Fruit fly (Drosophila melanogaster) whole organism, wandering third instar larva: ENCODE results near the gene RagA-B.
A peak's percentile ranks its signal among the peaks of the same experiment; 100 is the strongest.

ENCODE experiments used
- CrebA ChIP-seq: fragments of 200-800 bp; sonication (Bioruptor generic); optimal IDR thresholded peaks from 2 replicates; lab custom pipeline; 2016; ENCODE audit warnings: missing biosample characterization, mild to moderate bottlenecking, missing genetic modification characterization, borderline replicate concordance
- Hnf4 ChIP-seq: fragments of 200-800 bp; sonication (Bioruptor generic); optimal IDR thresholded peaks from 2 replicates; lab custom pipeline; 2016; ENCODE audit warnings: missing biosample characterization, mild to moderate bottlenecking, missing genetic modification characterization
- Myc ChIP-seq: fragments of >200 bp; optimal IDR thresholded peaks from 2 replicates; lab custom pipeline; 2017
- br ChIP-seq: fragments of 200-800 bp; sonication (Bioruptor generic); optimal IDR thresholded peaks from 2 replicates; lab custom pipeline; 2016; ENCODE audit warnings: missing biosample characterization, missing genetic modification characterization
- h ChIP-seq: fragments of 200-800 bp; sonication (Bioruptor generic); optimal IDR thresholded peaks from 3 replicates; lab custom pipeline; 2016; ENCODE audit warnings: missing biosample characterization, mild to moderate bottlenecking, missing genetic modification characterization
- rgr ChIP-seq: fragments of 200-800 bp; sonication (Bioruptor generic); optimal IDR thresholded peaks from 3 replicates; lab custom pipeline; 2016; ENCODE audit warnings: missing biosample characterization, mild to moderate bottlenecking, missing genetic modification characterization

Gene RagA-B

DNA sequence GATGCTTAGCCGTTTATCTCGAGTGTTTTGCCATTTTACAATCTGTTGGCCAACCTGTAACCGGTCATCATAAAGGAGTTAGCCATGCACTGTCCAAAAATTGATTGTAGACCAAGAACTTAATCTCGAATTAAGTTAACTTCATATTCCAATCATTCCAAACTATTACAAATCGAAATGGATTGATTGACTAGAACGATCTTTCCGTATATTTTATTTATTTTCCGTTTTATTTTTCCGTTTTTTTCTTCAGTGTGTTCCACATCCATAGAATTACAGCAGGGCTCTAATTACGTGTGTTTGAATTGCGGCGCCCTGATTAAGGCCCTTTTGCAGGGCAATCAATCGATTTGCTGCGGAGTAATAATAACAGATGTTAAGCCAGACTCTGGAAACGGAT is 51.4 kb downstream of the RagA-B start:
- TF ChIP-seq Myc (lab: Kevin White, UChicago) (no peak), CrebA (GFP tag; lab: Kevin White, UChicago) (no peak), rgr (GFP tag; lab: Kevin White, UChicago) (peak; percentile 7), h (GFP tag; lab: Kevin White, UChicago) (peak; percentile 15), br (GFP tag; lab: Kevin White, UChicago) (peak; percentile 2), Hnf4 (no peak)
